Fruit fly (Drosophila melanogaster) whole organism, embryonic: ENCODE measurements around the gene Rpn2.

ENCODE experiments used
- Atf-2 ChIP-seq: fragments of 200-800 bp; sonication (Bioruptor generic); optimal IDR thresholded peaks from 2 replicates; lab custom pipeline; 2016; ENCODE audit warnings: missing biosample characterization, missing genetic modification characterization
- B-H2 ChIP-seq: fragments of 200-800 bp; sonication (Bioruptor generic); optimal IDR thresholded peaks from 2 replicates; lab custom pipeline; 2018; ENCODE audit warnings: missing biosample characterization, mild to moderate bottlenecking, missing genetic modification characterization
- CG11398 ChIP-seq: fragments of 200-800 bp; sonication (Bioruptor generic); optimal IDR thresholded peaks from 2 replicates; lab custom pipeline; 2016; ENCODE audit warnings: missing biosample characterization, missing genetic modification characterization
- CG12071 ChIP-seq: fragments of 200-800 bp; sonication (Bioruptor generic); optimal IDR thresholded peaks from 3 replicates; lab custom pipeline; 2018; ENCODE audit warnings: missing biosample characterization, mild to moderate bottlenecking, missing genetic modification characterization
- CG13775 ChIP-seq: fragments of 200-800 bp; sonication (Bioruptor generic); optimal IDR thresholded peaks from 3 replicates; lab custom pipeline; 2017; ENCODE audit warnings: missing biosample characterization, mild to moderate bottlenecking, missing genetic modification characterization
- CG14710 ChIP-seq: fragments of 200-800 bp; sonication (Bioruptor generic); optimal IDR thresholded peaks from 3 replicates; lab custom pipeline; 2019; ENCODE audit warnings: missing biosample characterization, mild to moderate bottlenecking, missing genetic modification characterization, moderate library complexity
- CG1602 ChIP-seq: fragments of 200-800 bp; sonication (Bioruptor generic); optimal IDR thresholded peaks from 3 replicates; lab custom pipeline; 2016; ENCODE audit warnings: missing biosample characterization, missing genetic modification characterization
- CG16815 ChIP-seq: fragments of 200-800 bp; sonication (Bioruptor generic); optimal IDR thresholded peaks from 3 replicates; lab custom pipeline; 2017; ENCODE audit warnings: missing biosample characterization, mild to moderate bottlenecking, missing genetic modification characterization
- CG17186 ChIP-seq: fragments of 200-800 bp; sonication (Bioruptor generic); optimal IDR thresholded peaks from 3 replicates; lab custom pipeline; 2017; ENCODE audit warnings: missing biosample characterization, missing genetic modification reagents, missing genetic modification characterization
- CG17385 ChIP-seq: fragments of 200-800 bp; sonication (Bioruptor generic); optimal IDR thresholded peaks from 3 replicates; lab custom pipeline; 2018; ENCODE audit warnings: missing biosample characterization, mild to moderate bottlenecking, missing genetic modification characterization
- CG17612 ChIP-seq: fragments of 200-800 bp; sonication (Bioruptor generic); IDR thresholded peaks from 2 replicates; pipeline ENCODE4 v1.3.6; 2022; ENCODE audit warnings: missing biosample characterization, missing genetic modification characterization
- CG18764 ChIP-seq: fragments of 200-800 bp; sonication (Bioruptor generic); optimal IDR thresholded peaks from 3 replicates; lab custom pipeline; 2016; ENCODE audit warnings: missing biosample characterization, missing genetic modification characterization
- CG2120 ChIP-seq: fragments of 200-800 bp; sonication (Bioruptor generic); optimal IDR thresholded peaks from 3 replicates; lab custom pipeline; 2016; ENCODE audit warnings: missing biosample characterization, missing genetic modification characterization
- CG2875 ChIP-seq: fragments of 200-800 bp; sonication (Bioruptor generic); optimal IDR thresholded peaks from 2 replicates; lab custom pipeline; 2017; ENCODE audit warnings: missing biosample characterization, mild to moderate bottlenecking, missing genetic modification characterization, missing genetic modification reagents
- CG4328 ChIP-seq: fragments of 200-800 bp; sonication (Bioruptor generic); optimal IDR thresholded peaks from 3 replicates; lab custom pipeline; 2017; ENCODE audit warnings: missing biosample characterization, missing genetic modification reagents, missing genetic modification characterization
- CG4360 ChIP-seq: fragments of 200-800 bp; sonication (Bioruptor generic); IDR thresholded peaks from 2 replicates; pipeline ENCODE4 v1.3.6; 2022; ENCODE audit warnings: missing biosample characterization, missing genetic modification characterization
- CG5245 ChIP-seq: fragments of 200-800 bp; sonication (Bioruptor generic); optimal IDR thresholded peaks from 3 replicates; lab custom pipeline; 2016; ENCODE audit warnings: missing biosample characterization, missing genetic modification characterization
- CG6683 ChIP-seq: fragments of 200-800 bp; sonication (Bioruptor generic); optimal IDR thresholded peaks from 2 replicates; lab custom pipeline; 2017; ENCODE audit warnings: missing biosample characterization, mild to moderate bottlenecking, missing genetic modification characterization, missing genetic modification reagents
- CG6854 ChIP-seq: fragments of 200-800 bp; sonication (Bioruptor generic); optimal IDR thresholded peaks from 3 replicates; lab custom pipeline; 2017; ENCODE audit warnings: missing biosample characterization, mild to moderate bottlenecking, missing genetic modification characterization
- CG7372 ChIP-seq: fragments of 200-800 bp; sonication (Bioruptor generic); IDR thresholded peaks from 2 replicates; pipeline ENCODE4 v1.3.6; 2022; ENCODE audit warnings: missing biosample characterization, missing genetic modification characterization
- CG7928 ChIP-seq: fragments of 200-800 bp; sonication (Bioruptor generic); optimal IDR thresholded peaks from 2 replicates; lab custom pipeline; 2017; ENCODE audit warnings: missing biosample characterization, mild to moderate bottlenecking, missing genetic modification characterization
- CG8765 ChIP-seq: fragments of 200-800 bp; sonication (Bioruptor generic); IDR thresholded peaks from 2 replicates; pipeline ENCODE4 v1.3.6; 2022; ENCODE audit warnings: missing biosample characterization, missing genetic modification characterization
- CG9932 ChIP-seq: fragments of 200-800 bp; sonication (Bioruptor generic); IDR thresholded peaks from 2 replicates; pipeline ENCODE4 v1.3.6; 2022; ENCODE audit warnings: missing biosample characterization, missing genetic modification characterization
- Chrac-16 ChIP-seq: fragments of 200-800 bp; sonication (Bioruptor generic); optimal IDR thresholded peaks from 3 replicates; lab custom pipeline; 2016; ENCODE audit warnings: missing biosample characterization, missing genetic modification characterization
- CoRest ChIP-seq: fragments of 200-800 bp; sonication (Bioruptor generic); optimal IDR thresholded peaks from 3 replicates; lab custom pipeline; 2018; ENCODE audit warnings: missing biosample characterization, mild to moderate bottlenecking, missing genetic modification characterization, moderate library complexity
- D19B ChIP-seq: fragments of 200-800 bp; sonication (Bioruptor generic); optimal IDR thresholded peaks from 2 replicates; lab custom pipeline; 2017; ENCODE audit warnings: missing biosample characterization, mild to moderate bottlenecking, missing genetic modification characterization
- Ets65A ChIP-seq: fragments of 200-800 bp; sonication (Bioruptor generic); peaks from one replicate; lab custom pipeline; 2016; ENCODE audit warnings: missing biosample characterization, missing genetic modification characterization
- Ets97D ChIP-seq: fragments of 200-800 bp; sonication (Bioruptor generic); optimal IDR thresholded peaks from 3 replicates; lab custom pipeline; 2016; ENCODE audit warnings: missing biosample characterization, missing genetic modification characterization
- Jarid2 ChIP-seq: fragments of 200-800 bp; sonication (Bioruptor generic); optimal IDR thresholded peaks from 3 replicates; lab custom pipeline; 2017; ENCODE audit warnings: mild to moderate bottlenecking, missing biosample characterization, missing genetic modification reagents, missing genetic modification characterization
- Nf-YB ChIP-seq: fragments of 200-800 bp; sonication (Bioruptor generic); optimal IDR thresholded peaks from 3 replicates; lab custom pipeline; 2019; ENCODE audit warnings: missing biosample characterization, mild to moderate bottlenecking, missing genetic modification characterization, moderate library complexity
- Nf-YC ChIP-seq: fragments of 200-800 bp; optimal IDR thresholded peaks from 3 replicates; lab custom pipeline; 2019; ENCODE audit warnings: missing biosample characterization, mild to moderate bottlenecking, missing genetic modification characterization, moderate library complexity
- Ssrp ChIP-seq: fragments of 200-800 bp; sonication (Bioruptor generic); optimal IDR thresholded peaks from 2 replicates; lab custom pipeline; 2018; ENCODE audit warnings: missing biosample characterization, mild to moderate bottlenecking, missing genetic modification characterization, moderate library complexity
- aop ChIP-seq: fragments of 200-800 bp; sonication (Bioruptor generic); IDR thresholded peaks from 2 replicates; pipeline ENCODE4 v1.3.6; 2022; ENCODE audit warnings: missing biosample characterization, missing genetic modification characterization
- ara ChIP-seq: fragments of 200-800 bp; sonication (Bioruptor generic); IDR thresholded peaks from 2 replicates; pipeline ENCODE4 v1.3.6; 2022; ENCODE audit warnings: missing biosample characterization, missing genetic modification characterization
- eyg ChIP-seq: fragments of 200-800 bp; sonication (Bioruptor generic); optimal IDR thresholded peaks from 3 replicates; lab custom pipeline; 2016; ENCODE audit warnings: missing biosample characterization, missing genetic modification characterization
- fd64A ChIP-seq: fragments of 200-800 bp; sonication (Bioruptor generic); optimal IDR thresholded peaks from 3 replicates; lab custom pipeline; 2018; ENCODE audit warnings: missing biosample characterization, mild to moderate bottlenecking, missing genetic modification characterization
- gcm ChIP-seq: fragments of 200-800 bp; sonication (Bioruptor generic); optimal IDR thresholded peaks from 2 replicates; lab custom pipeline; 2019; ENCODE audit warnings: missing biosample characterization, mild to moderate bottlenecking, missing genetic modification characterization, moderate library complexity
- gt ChIP-seq: fragments of 200-800 bp; sonication (Bioruptor generic); IDR thresholded peaks from 2 replicates; pipeline ENCODE4 v1.3.6; 2022; ENCODE audit warnings: missing biosample characterization, missing genetic modification characterization
- inv ChIP-seq: fragments of 200-800 bp; sonication (Bioruptor generic); IDR thresholded peaks from 2 replicates; pipeline ENCODE4 v1.3.6; 2022; ENCODE audit warnings: missing biosample characterization, missing genetic modification characterization; ENCODE audit not compliant: partially characterized antibody
- jing ChIP-seq: fragments of 200-800 bp; sonication (Bioruptor generic); optimal IDR thresholded peaks from 2 replicates; lab custom pipeline; 2018; ENCODE audit warnings: missing biosample characterization, mild to moderate bottlenecking, missing genetic modification characterization
- lilli ChIP-seq: fragments of 200-800 bp; sonication (Bioruptor generic); optimal IDR thresholded peaks from 3 replicates; lab custom pipeline; 2016; ENCODE audit warnings: missing biosample characterization, missing genetic modification characterization
- pros ChIP-seq: fragments of 200-800 bp; sonication (Bioruptor generic); optimal IDR thresholded peaks from 3 replicates; lab custom pipeline; 2019; ENCODE audit warnings: missing biosample characterization, mild to moderate bottlenecking, missing genetic modification characterization, moderate library complexity
- shn ChIP-seq: fragments of 200-800 bp; sonication (Bioruptor generic); optimal IDR thresholded peaks from 3 replicates; lab custom pipeline; 2016; ENCODE audit warnings: missing biosample characterization, missing genetic modification characterization
- sim ChIP-seq: fragments of 200-800 bp; sonication (Bioruptor generic); IDR thresholded peaks from 2 replicates; pipeline ENCODE4 v1.3.6; 2022; ENCODE audit warnings: missing biosample characterization, missing genetic modification characterization
- so ChIP-seq: fragments of 200-800 bp; sonication (Bioruptor generic); IDR thresholded peaks from 3 replicates; pipeline ENCODE4 v1.3.6; 2022; ENCODE audit warnings: missing biosample characterization, missing genetic modification characterization
- sr ChIP-seq: fragments of 200-800 bp; sonication (Bioruptor generic); IDR thresholded peaks from 3 replicates; pipeline ENCODE4 v1.3.6; 2022; ENCODE audit warnings: missing biosample characterization, missing genetic modification characterization
- tin ChIP-seq: fragments of 200-800 bp; sonication (Bioruptor generic); optimal IDR thresholded peaks from 3 replicates; lab custom pipeline; 2016; ENCODE audit warnings: missing biosample characterization, missing genetic modification characterization
- z ChIP-seq: fragments of 200-800 bp; sonication (Bioruptor generic); IDR thresholded peaks from 3 replicates; pipeline ENCODE4 v1.3.6; 2022; ENCODE audit warnings: missing biosample characterization, missing genetic modification characterization

Rpn2 gene

dm6 chr3R:29204612-29205480, 51.5 kb downstream of the Rpn2 start (continued):
- TF ChIP-seq CG18764 (GFP tag; lab: Kevin White, UChicago) (peak; percentile 74), CG17385 (peak; percentile 66), CG17612 (peak; percentile 23; the same call in 1 of the 2 replicates), sim (peak; percentile 61; the same call in 1 of the 2 replicates), fd64A (GFP tag; lab: Kevin White, UChicago) (peak; percentile 79), aop (peak; percentile 56; the same call in 1 of the 2 replicates), CG1602 (GFP tag; lab: Kevin White, UChicago) (peak; percentile 78), CG7372 (GFP tag; lab: Robert Waterston, UW) (peak; percentile 48; the same call in 1 of the 2 replicates), so (peak; percentile 68; the same call in 1 of the 3 replicates), inv (GFP tag; lab: Robert Waterston, UW) (no peak), sr (peak; percentile 20; the same call in 1 of the 3 replicates), Atf-2 (GFP tag; lab: Kevin White, UChicago) (peak; percentile 61), eyg (GFP tag; lab: Kevin White, UChicago) (peak; percentile 60), z (GFP tag; lab: Robert Waterston, UW) (no peak), gcm (GFP tag; lab: Kevin White, UChicago) (peak; percentile 72), CG11398 (GFP tag; lab: Kevin White, UChicago) (peak; percentile 75), CG6854 (GFP tag; lab: Kevin White, UChicago) (peak; percentile 28), ara (peak; percentile 85), CG14710 (peak; percentile 80), CG16815 (GFP tag; lab: Kevin White, UChicago) (peak; percentile 48), tin (peak; percentile 80), Jarid2 (GFP tag; lab: Kevin White, UChicago) (peak; percentile 42), B-H2 (GFP tag; lab: Kevin White, UChicago) (no peak), CoRest (tag; lab: Kevin White, UChicago) (peak; percentile 77), CG12071 (GFP tag; lab: Kevin White, UChicago) (peak; percentile 76), CG13775 (peak; percentile 42), CG4328 (GFP tag; lab: Kevin White, UChicago) (peak; percentile 44), CG9932 (no peak), CG8765 (no peak; the same call in 1 of the 2 replicates), jing (GFP tag; lab: Kevin White, UChicago) (peak; percentile 73), Ets97D (GFP tag; lab: Kevin White, UChicago) (peak; percentile 27), shn (peak; percentile 59), CG4360 (GFP tag; lab: Robert Waterston, UW) (peak; percentile 99), lilli (peak; percentile 55), CG2875 (GFP tag; lab: Kevin White, UChicago) (peak; percentile 81), Ssrp (tag; lab: Kevin White, UChicago) (peak; percentile 84), CG5245 (GFP tag; lab: Kevin White, UChicago) (peak; percentile 73), CG7928 (GFP tag; lab: Kevin White, UChicago) (no peak), Nf-YB (peak; percentile 46), Ets65A (GFP tag; lab: Kevin White, UChicago) (peak; percentile 92), Nf-YC (tag; lab: Kevin White, UChicago) (peak; percentile 39), CG2120 (GFP tag; lab: Kevin White, UChicago) (peak; percentile 15), Chrac-16 (peak; percentile 59), CG17186 (peak; percentile 47), pros (GFP tag; lab: Kevin White, UChicago) (peak; percentile 30), gt (GFP tag; lab: Robert Waterston, UW) (peak; percentile 49; the same call in 1 of the 2 replicates), D19B (peak; percentile 6), CG6683 (GFP tag; lab: Kevin White, UChicago) (peak; percentile 23)
